Worm (Caenorhabditis elegans) whole organism, L4 larva: Measurements from ENCODE around the gene hmg-1.1.

Source experiments
- F37D6.2 ChIP-seq: sonication (generic microtip); optimal IDR thresholded peaks from 2 replicates; lab custom pipeline; 2016; ENCODE audit warnings: mild to moderate bottlenecking, missing genetic modification characterization, missing compliant biosample characterization
- F44E2.7 ChIP-seq: fragments of 200-800 bp; sonication (Bioruptor generic); IDR thresholded peaks from 2 replicates; pipeline ENCODE4 v2.1.2; 2022; ENCODE audit warnings: missing genetic modification characterization, missing compliant biosample characterization
- F49E8.2 ChIP-seq: sonication (generic microtip); optimal IDR thresholded peaks from 2 replicates; lab custom pipeline; 2016; ENCODE audit warnings: missing compliant biosample characterization, mild to moderate bottlenecking, missing genetic modification characterization, borderline replicate concordance
- Y48G9A.11 ChIP-seq: fragments of 200-800 bp; sonication (Bioruptor generic); IDR thresholded peaks from 2 replicates; pipeline ENCODE4 v1.3.6; 2022; ENCODE audit warnings: missing genetic modification reagents, missing genetic modification characterization, missing compliant biosample characterization
- aha-1 ChIP-seq: fragments of 150-350 bp; peaks from one replicate; lab custom pipeline; 2014; ENCODE audit warnings: missing biosample characterization, missing genetic modification characterization
- attf-4 ChIP-seq: sonication (generic microtip); optimal IDR thresholded peaks from 3 replicates; lab custom pipeline; 2017; ENCODE audit warnings: missing biosample characterization, missing genetic modification characterization
- ceh-32 ChIP-seq: sonication (generic microtip); optimal IDR thresholded peaks from 2 replicates; lab custom pipeline; 2016; ENCODE audit warnings: mild to moderate bottlenecking, missing genetic modification characterization, missing compliant biosample characterization; ENCODE audit not compliant: poor library complexity
- ceh-62 ChIP-seq: sonication (generic microtip); optimal IDR thresholded peaks from 2 replicates; lab custom pipeline; 2017; ENCODE audit warnings: missing biosample characterization, missing genetic modification characterization
- cey-2 ChIP-seq: sonication (generic microtip); optimal IDR thresholded peaks from 3 replicates; lab custom pipeline; 2017; ENCODE audit warnings: missing genetic modification characterization, mild to moderate bottlenecking, missing compliant biosample characterization, antibody characterized with exemption, borderline replicate concordance; ENCODE audit not compliant: insufficient read depth
- ctbp-1 ChIP-seq: fragments of 200-800 bp; sonication (Bioruptor generic); IDR thresholded peaks from 2 replicates; pipeline ENCODE4 v1.3.6; 2022; ENCODE audit warnings: missing genetic modification reagents, missing genetic modification characterization, missing compliant biosample characterization
- dpl-1 ChIP-seq: fragments of 150-350 bp; optimal IDR thresholded peaks from 2 replicates; lab custom pipeline; 2014; ENCODE audit warnings: missing biosample characterization, missing genetic modification reagents, missing genetic modification characterization
- dve-1 ChIP-seq: sonication (generic microtip); optimal IDR thresholded peaks from 2 replicates; lab custom pipeline; 2017; ENCODE audit warnings: antibody characterized with exemption, mild to moderate bottlenecking, missing genetic modification characterization, missing compliant biosample characterization; ENCODE audit not compliant: insufficient read depth
- egl-43 ChIP-seq: fragments of 200-800 bp; sonication (Bioruptor generic); IDR thresholded peaks from 2 replicates; pipeline ENCODE4 v1.3.6; 2022; ENCODE audit warnings: missing genetic modification reagents, missing genetic modification characterization, missing compliant biosample characterization
- hlh-11 ChIP-seq: fragments of 200-800 bp; sonication (Bioruptor generic); optimal IDR thresholded peaks from 2 replicates; lab custom pipeline; 2018; ENCODE audit warnings: mild to moderate bottlenecking, missing genetic modification characterization, missing compliant biosample characterization
- hlh-30 ChIP-seq: sonication (generic microtip); optimal IDR thresholded peaks from 2 replicates; lab custom pipeline; 2017; ENCODE audit warnings: antibody characterized with exemption, mild to moderate bottlenecking, missing genetic modification characterization, missing compliant biosample characterization; ENCODE audit not compliant: insufficient read depth
- hmg-1.1 ChIP-seq: fragments of 200-800 bp; sonication (Bioruptor generic); IDR thresholded peaks from 2 replicates; pipeline ENCODE4 v1.3.6; 2022; ENCODE audit warnings: missing genetic modification reagents, missing genetic modification characterization, missing compliant biosample characterization
- lin-13 ChIP-seq: fragments of 150-350 bp; optimal IDR thresholded peaks from 2 replicates; lab custom pipeline; 2014; ENCODE audit warnings: missing biosample characterization, missing genetic modification reagents, missing genetic modification characterization
- lin-39 ChIP-seq: fragments of 150-350 bp; optimal IDR thresholded peaks from 2 replicates; lab custom pipeline; 2014; ENCODE audit warnings: missing biosample characterization, missing genetic modification reagents, missing genetic modification characterization
- lsy-2 ChIP-seq, 2 experiments: fragments of 150-350 bp in 1 of 2; sonication (generic microtip) in 1 of 2; optimal IDR thresholded peaks; 2 replicates each; lab custom pipeline; 2014 to 2017; ENCODE audit warnings: missing biosample characterization in 2 of 2, missing genetic modification characterization in 2 of 2
- mdt-29 ChIP-seq: fragments of 200-800 bp; sonication (Bioruptor generic); IDR thresholded peaks from 2 replicates; pipeline ENCODE4 v1.3.6; 2022; ENCODE audit warnings: missing genetic modification reagents, missing genetic modification characterization, missing compliant biosample characterization
- mep-1 ChIP-seq: fragments of 150-350 bp; sonication (generic microtip); optimal IDR thresholded peaks from 3 replicates; lab custom pipeline; 2014; ENCODE audit warnings: missing biosample characterization, missing genetic modification characterization
- mes-2 ChIP-seq: sonication (generic microtip); optimal IDR thresholded peaks from 2 replicates; lab custom pipeline; 2016; ENCODE audit warnings: missing genotype, mild to moderate bottlenecking, missing genetic modification characterization, missing compliant biosample characterization; ENCODE audit not compliant: poor library complexity, severe bottlenecking
- mxl-3 ChIP-seq: fragments of 200-800 bp; sonication (Bioruptor generic); optimal IDR thresholded peaks from 2 replicates; lab custom pipeline; 2018; ENCODE audit warnings: mild to moderate bottlenecking, missing genetic modification characterization, missing compliant biosample characterization
- nhr-11 ChIP-seq: fragments of 150-350 bp; optimal IDR thresholded peaks from 2 replicates; lab custom pipeline; 2014; ENCODE audit warnings: missing biosample characterization, missing genetic modification characterization
- nhr-237 ChIP-seq: sonication (generic microtip); optimal IDR thresholded peaks from 2 replicates; lab custom pipeline; 2017; ENCODE audit warnings: missing biosample characterization, missing genetic modification characterization
- nhr-25 ChIP-seq: sonication (generic microtip); optimal IDR thresholded peaks from 2 replicates; lab custom pipeline; 2017; ENCODE audit warnings: missing genetic modification characterization, mild to moderate bottlenecking, missing compliant biosample characterization, antibody characterized with exemption, moderate library complexity, borderline replicate concordance; ENCODE audit not compliant: insufficient read depth
- nhr-28 ChIP-seq: fragments of 150-350 bp; optimal IDR thresholded peaks from 2 replicates; lab custom pipeline; 2014; ENCODE audit warnings: missing biosample characterization, missing genetic modification characterization
- nhr-42 ChIP-seq: fragments of 200-800 bp; sonication (Bioruptor generic); IDR thresholded peaks from 2 replicates; pipeline ENCODE4 v1.3.6; 2022; ENCODE audit warnings: missing genetic modification characterization, missing compliant biosample characterization
- nhr-6 ChIP-seq: fragments of 150-350 bp; optimal IDR thresholded peaks from 2 replicates; lab custom pipeline; 2014; ENCODE audit warnings: missing biosample characterization, missing genetic modification characterization
- nhr-77 ChIP-seq: fragments of 150-350 bp; optimal IDR thresholded peaks from 2 replicates; lab custom pipeline; 2014; ENCODE audit warnings: missing biosample characterization, missing genetic modification characterization
- pha-4 ChIP-seq, 2 experiments: fragments of 150-350 bp in 1 of 2; fragments of 200-800 bp in 1 of 2; sonication (Bioruptor generic) in 1 of 2; IDR thresholded peaks in 1 of 2; optimal IDR thresholded peaks in 1 of 2; 2 replicates each; pipeline versions ENCODE4 v1.3.6 to Lab custom; 2014 to 2022; ENCODE audit warnings: missing genetic modification characterization in 2 of 2, missing genetic modification reagents in 2 of 2, missing biosample characterization in 1 of 2, missing compliant biosample characterization in 1 of 2
- rbr-2 ChIP-seq: sonication (generic microtip); optimal IDR thresholded peaks from 2 replicates; lab custom pipeline; 2016; ENCODE audit warnings: missing genotype, missing genetic modification characterization, missing compliant biosample characterization
- set-16 ChIP-seq: fragments of 200-800 bp; sonication (Bioruptor generic); IDR thresholded peaks from 2 replicates; pipeline ENCODE4 v1.3.6; 2022; ENCODE audit warnings: missing genetic modification reagents, missing genetic modification characterization, missing compliant biosample characterization
- tra-1 ChIP-seq: fragments of 200-800 bp; sonication (Bioruptor generic); IDR thresholded peaks from 2 replicates; pipeline ENCODE4 v1.3.6; 2022; ENCODE audit warnings: missing genetic modification reagents, missing genetic modification characterization, missing compliant biosample characterization
- unc-130 ChIP-seq: sonication (generic microtip); optimal IDR thresholded peaks from 2 replicates; lab custom pipeline; 2016; ENCODE audit warnings: missing genetic modification reagents, missing genetic modification characterization, missing compliant biosample characterization
- unc-62 ChIP-seq, 3 experiments: fragments of 150-350 bp in 1 of 3; sonication (generic microtip); optimal IDR thresholded peaks in 2 of 3; peaks in 1 of 3; 1 replicate in 1 of 3; 2 replicates in 2 of 3; lab custom pipeline; 2014 to 2017; ENCODE audit warnings: missing biosample characterization in 3 of 3, missing genetic modification characterization in 3 of 3, missing genetic modification reagents in 3 of 3, missing genotype in 1 of 3
- vab-7 ChIP-seq: fragments of 200-800 bp; sonication (Bioruptor generic); IDR thresholded peaks from 2 replicates; pipeline ENCODE4 v1.3.6; 2022; ENCODE audit warnings: missing genetic modification reagents, missing genetic modification characterization, missing compliant biosample characterization

Gene hmg-1.1

ce11 chrII:14239924-14240323 lies 10.6 kb upstream of the hmg-1.1 start:
- no peak for TF ChIP-seq ctbp-1 (GFP tag; lab: Robert Waterston, UW)
- peak; percentile 86 for TF ChIP-seq set-16 (GFP tag; lab: Robert Waterston, UW)
- peak; percentile 37; the same call in 1 of the 2 replicates for TF ChIP-seq nhr-42 (GFP tag; lab: Robert Waterston, UW)

ce11 chrII:14242259-14242658 lies 8.2 kb upstream of the hmg-1.1 start:
- no peak for TF ChIP-seq hmg-1.1 (GFP tag; lab: Robert Waterston, UW)
- no peak for TF ChIP-seq rbr-2 (tag; lab: Kevin White, UChicago)
- no peak for TF ChIP-seq ceh-62 (tag; lab: Kevin White, UChicago)
- TF ChIP-seq unc-62 (GFP tag; optimal IDR thresholded peaks at IDR 0.05 in 1 of 2; lab: Kevin White, UChicago): peak in 1 of 2 experiments; percentile 92
- TF ChIP-seq unc-62 (tag; optimal IDR thresholded peaks at IDR 0.05; lab: Kevin White, UChicago): no peak
- no peak for TF ChIP-seq nhr-42 (GFP tag; lab: Robert Waterston, UW)
- TF ChIP-seq lin-13 (GFP tag; lab: Kevin White, UChicago): no peak
- no peak for TF ChIP-seq Y48G9A.11 (GFP tag; lab: Robert Waterston, UW)
- no peak for TF ChIP-seq attf-4 (tag; lab: Kevin White, UChicago)
- TF ChIP-seq set-16 (GFP tag; lab: Robert Waterston, UW): no peak
- no peak for TF ChIP-seq dpl-1
- no peak for TF ChIP-seq mdt-29
- TF ChIP-seq lsy-2 (tag; optimal IDR thresholded peaks at IDR 0.05; lab: Kevin White, UChicago): peak in 1 of 2 experiments; percentile 2

ce11 chrII:14243503-14243902 lies 7.0 kb upstream of the hmg-1.1 start, which contains the start of gene jmjd-2:
jmjd-2 (minus strand) TSS chrII:14243603.
- TF ChIP-seq mdt-29: no peak
- peak; percentile 24 for TF ChIP-seq aha-1

ce11 chrII:14244457-14245254 lies 5.8 kb upstream of the hmg-1.1 start:
- TF ChIP-seq lin-13 (GFP tag; lab: Kevin White, UChicago): peak; percentile 12
- TF ChIP-seq unc-62 (GFP tag; optimal IDR thresholded peaks at IDR 0.05 in 1 of 2; lab: Kevin White, UChicago): peak in 1 of 2 experiments; percentile 87
- TF ChIP-seq unc-62 (tag; optimal IDR thresholded peaks at IDR 0.05; lab: Kevin White, UChicago): no peak
- peak; percentile 53 for TF ChIP-seq nhr-6 (tag; lab: Kevin White, UChicago)
- peak; percentile 100 for TF ChIP-seq aha-1
- peak; percentile 93 for TF ChIP-seq F49E8.2
- peak; percentile 50 for TF ChIP-seq rbr-2 (tag; lab: Kevin White, UChicago)
- no peak for TF ChIP-seq nhr-237
- TF ChIP-seq F44E2.7 (GFP tag; lab: Robert Waterston, UW): no peak
- TF ChIP-seq dve-1: peak; percentile 49
- peak; percentile 65 for TF ChIP-seq nhr-28 (tag; lab: Kevin White, UChicago)
- TF ChIP-seq mxl-3: peak; percentile 72
- no peak for TF ChIP-seq nhr-25
- TF ChIP-seq hlh-30 (tag; lab: Kevin White, UChicago): peak; percentile 87
- TF ChIP-seq dpl-1: peak; percentile 60
- TF ChIP-seq vab-7: peak; percentile 24; the same call in 1 of the 2 replicates
- no peak for TF ChIP-seq pha-4 (GFP tag; IDR thresholded peaks at IDR 0.05; lab: Robert Waterston, UW)
- peak; percentile 60 for TF ChIP-seq pha-4 (tag; optimal IDR thresholded peaks at IDR 0.05; lab: Kevin White, UChicago)
- peak; percentile 60 for TF ChIP-seq mes-2 (tag; lab: Kevin White, UChicago)
- TF ChIP-seq mep-1: peak; percentile 60
- peak; percentile 74 for TF ChIP-seq nhr-77 (tag; lab: Kevin White, UChicago)
- TF ChIP-seq ctbp-1 (GFP tag; lab: Robert Waterston, UW): 0 out of 2 replicates have a peak, but pooled peaks have one; percentile 7
- no peak for TF ChIP-seq set-16 (GFP tag; lab: Robert Waterston, UW)
- TF ChIP-seq tra-1: 0 out of 2 replicates have a peak, but pooled peaks have one; percentile 15
- peak; percentile 36 for TF ChIP-seq nhr-11 (tag; lab: Kevin White, UChicago)
- 0 out of 2 replicates have a peak, but pooled peaks have one; percentile 27 for TF ChIP-seq egl-43 (GFP tag; lab: Robert Waterston, UW)
- TF ChIP-seq attf-4 (tag; lab: Kevin White, UChicago): no peak
- peak; percentile 67 for TF ChIP-seq unc-130
- peak; percentile 13 for TF ChIP-seq F37D6.2 (tag; lab: Kevin White, UChicago)
- TF ChIP-seq cey-2 (tag; lab: Kevin White, UChicago): no peak
- no peak for TF ChIP-seq lin-39 (tag; lab: Kevin White, UChicago)
- TF ChIP-seq ceh-32 (tag; lab: Kevin White, UChicago): no peak
- TF ChIP-seq hmg-1.1 (GFP tag; lab: Robert Waterston, UW): peak; percentile 97
- TF ChIP-seq hlh-11: peak; percentile 70
- TF ChIP-seq Y48G9A.11 (GFP tag; lab: Robert Waterston, UW): 0 out of 2 replicates have a peak, but pooled peaks have one; percentile 41
